Worm (Caenorhabditis elegans) whole organism, L4 larva: ENCODE measurements around the gene acl-9.

Experiments used
- F37D6.2 ChIP-seq: sonication (generic microtip); optimal IDR thresholded peaks from 2 replicates; lab custom pipeline; 2016; ENCODE audit warnings: mild to moderate bottlenecking, missing genetic modification characterization, missing compliant biosample characterization
- Y48G9A.11 ChIP-seq: fragments of 200-800 bp; sonication (Bioruptor generic); IDR thresholded peaks from 2 replicates; pipeline ENCODE4 v1.3.6; 2022; ENCODE audit warnings: missing genetic modification reagents, missing genetic modification characterization, missing compliant biosample characterization
- Y75B8A.6 ChIP-seq: fragments of 200-800 bp; sonication (Bioruptor generic); IDR thresholded peaks from 2 replicates; pipeline ENCODE4 v1.3.6; 2022; ENCODE audit warnings: missing genetic modification reagents, missing genetic modification characterization, missing compliant biosample characterization
- aly-2 ChIP-seq: sonication (generic microtip); optimal IDR thresholded peaks from 2 replicates; lab custom pipeline; 2018; ENCODE audit warnings: missing biosample characterization, missing genetic modification characterization
- ama-1 ChIP-seq: fragments of 150-350 bp; optimal IDR thresholded peaks from 2 replicates; lab custom pipeline; 2014; ENCODE audit warnings: inconsistent platforms, mixed read lengths
- arid-1 ChIP-seq: fragments of 200-800 bp; sonication (Bioruptor generic); conservative IDR thresholded peaks from 2 replicates; pipeline ENCODE4 v1.3.6; 2022; ENCODE audit warnings: missing genetic modification reagents, missing genetic modification characterization, missing compliant biosample characterization
- attf-4 ChIP-seq: sonication (generic microtip); optimal IDR thresholded peaks from 3 replicates; lab custom pipeline; 2017; ENCODE audit warnings: missing biosample characterization, missing genetic modification characterization
- ceh-20 ChIP-seq: fragments of 200-800 bp; sonication (Bioruptor generic); IDR thresholded peaks from 2 replicates; pipeline ENCODE4 v1.3.6; 2022; ENCODE audit warnings: missing genetic modification reagents, missing genetic modification characterization, missing compliant biosample characterization
- ceh-28 ChIP-seq: fragments of 150-350 bp; optimal IDR thresholded peaks from 2 replicates; lab custom pipeline; 2014; ENCODE audit warnings: missing biosample characterization, missing genetic modification reagents, missing genetic modification characterization
- ceh-44 ChIP-seq: fragments of 200-800 bp; sonication (Bioruptor generic); IDR thresholded peaks from 2 replicates; pipeline ENCODE4 v1.3.6; 2022; ENCODE audit warnings: missing genetic modification reagents, missing genetic modification characterization, missing compliant biosample characterization
- daf-12 ChIP-seq: fragments of 150-350 bp; optimal IDR thresholded peaks from 2 replicates; lab custom pipeline; 2014; ENCODE audit warnings: missing biosample characterization, missing genetic modification reagents, missing genetic modification characterization
- daf-19 ChIP-seq: fragments of 200-800 bp; sonication (Bioruptor generic); conservative IDR thresholded peaks from 2 replicates; pipeline ENCODE4 v1.3.6; 2022; ENCODE audit warnings: missing genetic modification characterization, missing compliant biosample characterization
- daf-8 ChIP-seq: fragments of 200-800 bp; sonication (Bioruptor generic); IDR thresholded peaks from 2 replicates; pipeline ENCODE4 v1.3.6; 2022; ENCODE audit warnings: missing genetic modification characterization, missing compliant biosample characterization
- dmd-6 ChIP-seq: fragments of 200-800 bp; sonication (Bioruptor generic); IDR thresholded peaks from 2 replicates; pipeline ENCODE4 v1.3.6; 2022; ENCODE audit warnings: missing genetic modification reagents, missing genetic modification characterization, missing compliant biosample characterization
- dve-1 ChIP-seq: sonication (generic microtip); optimal IDR thresholded peaks from 2 replicates; lab custom pipeline; 2017; ENCODE audit warnings: antibody characterized with exemption, mild to moderate bottlenecking, missing genetic modification characterization, missing compliant biosample characterization; ENCODE audit not compliant: insufficient read depth
- egl-27 ChIP-seq: sonication (generic microtip); optimal IDR thresholded peaks from 3 replicates; lab custom pipeline; 2017; ENCODE audit warnings: missing biosample characterization, missing genetic modification reagents, missing genetic modification characterization
- fos-1 ChIP-seq: fragments of 150-350 bp; optimal IDR thresholded peaks from 2 replicates; lab custom pipeline; 2014; ENCODE audit warnings: missing biosample characterization, missing genetic modification characterization
- hif-1 ChIP-seq, 2 experiments: sonication (generic microtip); optimal IDR thresholded peaks; 2 replicates each; lab custom pipeline; 2016 to 2017; ENCODE audit warnings: missing compliant biosample characterization in 2 of 2, missing genetic modification characterization in 2 of 2, missing genetic modification reagents in 2 of 2, missing genotype in 2 of 2, mild to moderate bottlenecking in 1 of 2
- jun-1 ChIP-seq: fragments of 150-350 bp; optimal IDR thresholded peaks from 2 replicates; lab custom pipeline; 2014; ENCODE audit warnings: missing biosample characterization, missing genetic modification reagents, missing genetic modification characterization
- lin-1 ChIP-seq: fragments of 200-800 bp; sonication (Bioruptor generic); IDR thresholded peaks from 2 replicates; pipeline ENCODE4 v1.3.6; 2022; ENCODE audit warnings: missing genetic modification reagents, missing genetic modification characterization, missing compliant biosample characterization
- lin-29 ChIP-seq: fragments of 200-800 bp; sonication (Bioruptor generic); IDR thresholded peaks from 2 replicates; pipeline ENCODE4 v1.3.6; 2022; ENCODE audit warnings: missing genetic modification reagents, missing genetic modification characterization, missing compliant biosample characterization
- mdl-1 ChIP-seq, 2 experiments: fragments of 150-350 bp in 1 of 2; sonication (generic microtip) in 1 of 2; optimal IDR thresholded peaks; 2 replicates each; lab custom pipeline; 2014 to 2017; ENCODE audit warnings: missing biosample characterization in 2 of 2, missing genetic modification characterization in 2 of 2
- nhr-10 ChIP-seq: fragments of 150-350 bp; optimal IDR thresholded peaks from 2 replicates; lab custom pipeline; 2014; ENCODE audit warnings: missing biosample characterization, missing genetic modification characterization
- nhr-11 ChIP-seq: fragments of 150-350 bp; optimal IDR thresholded peaks from 2 replicates; lab custom pipeline; 2014; ENCODE audit warnings: missing biosample characterization, missing genetic modification characterization
- nhr-237 ChIP-seq: sonication (generic microtip); optimal IDR thresholded peaks from 2 replicates; lab custom pipeline; 2017; ENCODE audit warnings: missing biosample characterization, missing genetic modification characterization
- nhr-25 ChIP-seq: sonication (generic microtip); optimal IDR thresholded peaks from 2 replicates; lab custom pipeline; 2017; ENCODE audit warnings: missing genetic modification characterization, mild to moderate bottlenecking, missing compliant biosample characterization, antibody characterized with exemption, moderate library complexity, borderline replicate concordance; ENCODE audit not compliant: insufficient read depth
- nhr-28 ChIP-seq: fragments of 150-350 bp; optimal IDR thresholded peaks from 2 replicates; lab custom pipeline; 2014; ENCODE audit warnings: missing biosample characterization, missing genetic modification characterization
- nhr-48 ChIP-seq: sonication (generic microtip); optimal IDR thresholded peaks from 2 replicates; lab custom pipeline; 2016; ENCODE audit warnings: mild to moderate bottlenecking, missing genetic modification characterization, missing compliant biosample characterization
- nhr-6 ChIP-seq: fragments of 150-350 bp; optimal IDR thresholded peaks from 2 replicates; lab custom pipeline; 2014; ENCODE audit warnings: missing biosample characterization, missing genetic modification characterization
- pha-4 ChIP-seq, 2 experiments: fragments of 150-350 bp in 1 of 2; fragments of 200-800 bp in 1 of 2; sonication (Bioruptor generic) in 1 of 2; IDR thresholded peaks in 1 of 2; optimal IDR thresholded peaks in 1 of 2; 2 replicates each; pipeline versions ENCODE4 v1.3.6 to Lab custom; 2014 to 2022; ENCODE audit warnings: missing genetic modification characterization in 2 of 2, missing genetic modification reagents in 2 of 2, missing biosample characterization in 1 of 2, missing compliant biosample characterization in 1 of 2
- php-3 ChIP-seq: fragments of 200-800 bp; sonication (Bioruptor generic); IDR thresholded peaks from 2 replicates; pipeline ENCODE4 v1.3.6; 2022; ENCODE audit warnings: missing genetic modification reagents, missing genetic modification characterization, missing compliant biosample characterization
- pqm-1 ChIP-seq: sonication (generic microtip); optimal IDR thresholded peaks from 2 replicates; lab custom pipeline; 2017; ENCODE audit warnings: missing biosample characterization, missing genetic modification characterization
- sdz-12 ChIP-seq: fragments of 200-800 bp; sonication (Bioruptor generic); optimal IDR thresholded peaks from 2 replicates; lab custom pipeline; 2018; ENCODE audit warnings: mild to moderate bottlenecking, missing genetic modification characterization, missing compliant biosample characterization
- set-16 ChIP-seq: fragments of 200-800 bp; sonication (Bioruptor generic); IDR thresholded peaks from 2 replicates; pipeline ENCODE4 v1.3.6; 2022; ENCODE audit warnings: missing genetic modification reagents, missing genetic modification characterization, missing compliant biosample characterization
- skn-1 ChIP-seq: fragments of 150-350 bp; optimal IDR thresholded peaks from 2 replicates; lab custom pipeline; 2014; ENCODE audit warnings: missing biosample characterization, missing genetic modification characterization
- spr-3 ChIP-seq: fragments of 200-800 bp; sonication (Bioruptor generic); optimal IDR thresholded peaks from 2 replicates; lab custom pipeline; 2018; ENCODE audit warnings: mild to moderate bottlenecking, missing genetic modification characterization, missing compliant biosample characterization
- tag-97 ChIP-seq: fragments of 200-800 bp; sonication (Bioruptor generic); IDR thresholded peaks from 2 replicates; pipeline ENCODE4 v1.3.6; 2022; ENCODE audit warnings: missing genetic modification characterization, missing compliant biosample characterization
- unc-62 ChIP-seq, 3 experiments: fragments of 150-350 bp in 1 of 3; sonication (generic microtip); optimal IDR thresholded peaks in 2 of 3; peaks in 1 of 3; 1 replicate in 1 of 3; 2 replicates in 2 of 3; lab custom pipeline; 2014 to 2017; ENCODE audit warnings: missing biosample characterization in 3 of 3, missing genetic modification characterization in 3 of 3, missing genetic modification reagents in 3 of 3, missing genotype in 1 of 3
- vab-7 ChIP-seq: fragments of 200-800 bp; sonication (Bioruptor generic); IDR thresholded peaks from 2 replicates; pipeline ENCODE4 v1.3.6; 2022; ENCODE audit warnings: missing genetic modification reagents, missing genetic modification characterization, missing compliant biosample characterization
- zag-1 ChIP-seq: fragments of 150-350 bp; optimal IDR thresholded peaks from 2 replicates; lab custom pipeline; 2014; ENCODE audit warnings: missing biosample characterization, missing genetic modification characterization
- zip-2 ChIP-seq: fragments of 150-350 bp; optimal IDR thresholded peaks from 2 replicates; lab custom pipeline; 2014; ENCODE audit warnings: missing biosample characterization, missing genetic modification characterization
- ztf-7 ChIP-seq: fragments of 150-350 bp; optimal IDR thresholded peaks from 2 replicates; lab custom pipeline; 2014; ENCODE audit warnings: missing biosample characterization, missing genetic modification characterization

acl-9 gene

DNA sequence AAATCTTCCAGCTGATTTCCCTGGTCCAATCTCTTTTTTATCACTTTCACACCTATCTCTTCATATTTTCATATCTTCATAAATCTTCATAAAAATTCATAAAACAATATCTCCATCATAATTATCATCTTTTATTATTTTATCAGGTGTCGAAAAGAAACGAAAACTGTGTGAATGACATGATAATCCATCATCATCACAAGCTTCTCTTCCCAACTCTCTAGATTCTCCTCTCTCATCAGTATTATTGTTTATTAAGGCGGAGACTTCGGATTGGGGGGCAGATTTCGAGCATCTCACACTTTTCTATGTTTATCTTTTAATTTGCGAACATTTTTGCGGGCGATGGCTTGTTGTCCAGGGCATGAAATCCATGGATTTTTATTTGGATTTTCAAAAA, 11.2 kb downstream of the acl-9 start:
- TF ChIP-seq nhr-25 (tag; lab: Kevin White, UChicago): no peak
- no peak for TF ChIP-seq fos-1
- no peak for TF ChIP-seq pqm-1 (tag; lab: Kevin White, UChicago)
- no peak for TF ChIP-seq ceh-44
- TF ChIP-seq zip-2 (tag; lab: Kevin White, UChicago): no peak
- no peak for TF ChIP-seq daf-12 (tag; lab: Kevin White, UChicago)
- no peak for TF ChIP-seq ama-1 (lab: Kevin White, UChicago)
- TF ChIP-seq ceh-20 (GFP tag; lab: Robert Waterston, UW): no peak
- no peak for TF ChIP-seq nhr-48 (tag; lab: Kevin White, UChicago)
- no peak for TF ChIP-seq zag-1 (tag; lab: Kevin White, UChicago)
- TF ChIP-seq, all 104 proteins: peak for 0

- TF ChIP-seq nhr-6 (no peak), unc-62 (GFP tag; optimal IDR thresholded peaks at IDR 0.05 in 1 of 2; lab: Kevin White, UChicago) (peak in 1 of 2 experiments; percentile 45), unc-62 (tag; optimal IDR thresholded peaks at IDR 0.05; lab: Kevin White, UChicago) (no peak), pha-4 (GFP tag; IDR thresholded peaks at IDR 0.05; lab: Robert Waterston, UW) (no peak), pha-4 (tag; optimal IDR thresholded peaks at IDR 0.05; lab: Kevin White, UChicago) (no peak), lin-1 (no peak)
Measured at ce11 chrV:6464765-6465164, 11.7 kb downstream of the acl-9 start, which contains the start of gene unc-83. Gene unc-83 (plus strand): TSS chrV:6465065.

ce11 chrV:6467676-6468075, 14.7 kb downstream of the acl-9 start:
- TF ChIP-seq daf-12 (tag; lab: Kevin White, UChicago): no peak
- no peak for TF ChIP-seq ceh-44
- TF ChIP-seq dve-1 (tag; lab: Kevin White, UChicago): no peak
- TF ChIP-seq tag-97 (GFP tag; lab: Robert Waterston, UW): no peak
- no peak for TF ChIP-seq php-3 (GFP tag; lab: Robert Waterston, UW)
- TF ChIP-seq fos-1: no peak
- TF ChIP-seq Y75B8A.6 (GFP tag; lab: Robert Waterston, UW): no peak
- TF ChIP-seq daf-19 (GFP tag; lab: Robert Waterston, UW): no peak
- TF ChIP-seq ceh-20 (GFP tag; lab: Robert Waterston, UW): no peak
- no peak for TF ChIP-seq set-16 (GFP tag; lab: Robert Waterston, UW)
- no peak for TF ChIP-seq skn-1 (tag; lab: Kevin White, UChicago)

- TF ChIP-seq nhr-237: no peak
- no peak for TF ChIP-seq F37D6.2
- no peak for TF ChIP-seq skn-1 (tag; lab: Kevin White, UChicago)
- peak in 1 of 2 experiments; percentile 4 for TF ChIP-seq unc-62 (GFP tag; optimal IDR thresholded peaks at IDR 0.05 in 1 of 2; lab: Kevin White, UChicago)
- no peak for TF ChIP-seq unc-62 (tag; optimal IDR thresholded peaks at IDR 0.05; lab: Kevin White, UChicago)
Measured at ce11 chrV:6471208-6471607, 18.2 kb downstream of the acl-9 start.

DNA sequence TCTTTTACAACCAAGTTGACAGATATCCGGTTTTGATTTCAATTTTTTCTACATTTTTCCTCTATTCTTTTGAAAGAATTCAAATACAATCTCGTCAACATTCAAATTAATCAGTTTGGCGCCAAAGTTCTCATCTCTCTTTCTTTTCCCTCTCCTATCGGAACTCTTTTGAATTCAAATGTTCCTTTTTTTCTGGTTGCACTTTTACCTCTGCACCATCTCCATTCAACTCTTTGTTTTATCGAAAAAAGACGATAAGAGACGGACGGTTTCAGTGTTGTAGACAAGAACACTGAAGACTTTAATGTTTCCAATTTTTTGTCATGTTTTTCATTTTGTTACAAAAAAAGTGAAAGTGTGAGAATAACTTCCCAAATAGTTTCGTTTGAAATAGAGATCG, 23.0 kb downstream of the acl-9 start:
- TF ChIP-seq nhr-28 (tag; lab: Kevin White, UChicago) (peak; percentile 72), attf-4 (tag; lab: Kevin White, UChicago) (no peak), aly-2 (tag; lab: Kevin White, UChicago) (no peak), ceh-28 (no peak), lin-29 (GFP tag; lab: Robert Waterston, UW) (no peak), tag-97 (GFP tag; lab: Robert Waterston, UW) (no peak), zip-2 (tag; lab: Kevin White, UChicago) (no peak), arid-1 (no peak), php-3 (GFP tag; lab: Robert Waterston, UW) (no peak), dmd-6 (peak; percentile 60), vab-7 (GFP tag; lab: Robert Waterston, UW) (no peak), nhr-10 (tag; lab: Kevin White, UChicago) (no peak), Y48G9A.11 (GFP tag; lab: Robert Waterston, UW) (no peak), sdz-12 (GFP tag; lab: Kevin White, UChicago) (no peak), daf-8 (GFP tag; lab: Robert Waterston, UW) (no peak), nhr-25 (tag; lab: Kevin White, UChicago) (no peak), spr-3 (GFP tag; lab: Kevin White, UChicago) (no peak), jun-1 (no peak), skn-1 (tag; lab: Kevin White, UChicago) (no peak), hif-1 (tag; optimal IDR thresholded peaks at IDR 0.05; lab: Kevin White, UChicago) (no peak), ceh-20 (GFP tag; lab: Robert Waterston, UW) (no peak), mdl-1 (tag; optimal IDR thresholded peaks at IDR 0.05; lab: Kevin White, UChicago) (no peak), egl-27 (tag; lab: Kevin White, UChicago) (no peak), zag-1 (tag; lab: Kevin White, UChicago) (no peak), nhr-11 (tag; lab: Kevin White, UChicago) (no peak), ztf-7 (tag; lab: Kevin White, UChicago) (no peak)
